Fruit fly (Drosophila melanogaster): Measurements from ENCODE around the gene ZnT35C.

dm6 chr2L:15244708-15245107 lies 2.8 kb downstream of the ZnT35C start:
- TF ChIP-seq toe (GFP tag; optimal IDR thresholded peaks at IDR 0.05) (no peak), CG5204 (GFP tag; optimal IDR thresholded peaks at IDR 0.05) (no peak), Crg-1 (GFP tag; optimal IDR thresholded peaks at IDR 0.05) (no peak), ovo (GFP tag; optimal IDR thresholded peaks at IDR 0.05) (no peak), pad (GFP tag; optimal IDR thresholded peaks at IDR 0.05) (no peak), tj (GFP tag; optimal IDR thresholded peaks at IDR 0.05) (no peak), CG11617 (GFP tag; optimal IDR thresholded peaks at IDR 0.05) (no peak)

Measured in whole organism, adult.